Worm (Caenorhabditis elegans): ENCODE results near the gene ZK669.2.

ZK669.2 gene

ce11 chrII:7887295-7887694, 50.7 kb downstream of the ZK669.2 start (continued):
- no peak for TF ChIP-seq mdl-1 (tag; optimal IDR thresholded peaks at IDR 0.05)
- no peak for TF ChIP-seq ama-1 (optimal IDR thresholded peaks at IDR 0.05)
- TF ChIP-seq pax-3 (tag; optimal IDR thresholded peaks at IDR 0.05), result peak; percentile 50
- TF ChIP-seq nhr-47 (tag; optimal IDR thresholded peaks at IDR 0.05), result peak; percentile 70
- no peak for TF ChIP-seq alr-1 (tag; optimal IDR thresholded peaks at IDR 0.05; ENCODE audit: borderline replicate concordance)
- TF ChIP-seq snpc-4 (tag; optimal IDR thresholded peaks at IDR 0.05), result peak; percentile 28
- peak; percentile 22 for TF ChIP-seq sox-4 (tag; optimal IDR thresholded peaks at IDR 0.05)
- peak; percentile 37 for TF ChIP-seq swsn-7 (tag; optimal IDR thresholded peaks at IDR 0.05)
- TF ChIP-seq ceh-63 (GFP tag; optimal IDR thresholded peaks at IDR 0.05), result no peak
- TF ChIP-seq unc-130 (tag; optimal IDR thresholded peaks at IDR 0.05), result no peak
- TF ChIP-seq lin-39 (tag; optimal IDR thresholded peaks at IDR 0.05), result no peak
- no peak for TF ChIP-seq unc-30 (tag; optimal IDR thresholded peaks at IDR 0.05)
- no peak for TF ChIP-seq nhr-76 (tag; optimal IDR thresholded peaks at IDR 0.05)
- peak; percentile 83 for TF ChIP-seq nhr-71 (tag; optimal IDR thresholded peaks at IDR 0.05)
- TF ChIP-seq nhr-85 (tag), result no peak
- TF ChIP-seq nhr-19 (GFP tag; conservative IDR thresholded peaks at IDR 0.05), result no peak
- TF ChIP-seq tbx-2 (tag; optimal IDR thresholded peaks at IDR 0.05), result no peak
- no peak for TF ChIP-seq lin-15B (tag; optimal IDR thresholded peaks at IDR 0.05)
- no peak for TF ChIP-seq C04F5.9 (tag; optimal IDR thresholded peaks at IDR 0.05)
- no peak for TF ChIP-seq zag-1 (tag; optimal IDR thresholded peaks at IDR 0.05)
- TF ChIP-seq elt-3 (tag; optimal IDR thresholded peaks at IDR 0.05), result no peak
- no peak for TF ChIP-seq ztf-11 (tag; optimal IDR thresholded peaks at IDR 0.05)
- TF ChIP-seq lin-13 (GFP tag; optimal IDR thresholded peaks at IDR 0.05), result no peak
- peak in 1 of 2 experiments; percentile 38 for TF ChIP-seq lin-35 (GFP tag; optimal IDR thresholded peaks at IDR 0.05)
- TF ChIP-seq zip-4 (GFP tag; optimal IDR thresholded peaks at IDR 0.05), result peak; percentile 57
- TF ChIP-seq blmp-1 (tag; optimal IDR thresholded peaks at IDR 0.05), result peak; percentile 22
- TF ChIP-seq Y116A8C.19 (tag; optimal IDR thresholded peaks at IDR 0.05; ENCODE audit: borderline replicate concordance), result no peak
- peak; percentile 98 for TF ChIP-seq fkh-8 (tag; optimal IDR thresholded peaks at IDR 0.05)
- TF ChIP-seq ceh-8 (GFP tag; optimal IDR thresholded peaks at IDR 0.05), result no peak
- TF ChIP-seq hlh-17 (GFP tag; optimal IDR thresholded peaks at IDR 0.05; ENCODE audit: borderline replicate concordance), result no peak
- no peak for TF ChIP-seq mef-2 (tag; optimal IDR thresholded peaks at IDR 0.05)
- no peak for TF ChIP-seq aha-1 (tag; optimal IDR thresholded peaks at IDR 0.05)
- TF ChIP-seq ets-5 (GFP tag; IDR thresholded peaks at IDR 0.05), result no peak
- TF ChIP-seq fkh-4 (tag; optimal IDR thresholded peaks at IDR 0.05; ENCODE audit: borderline replicate concordance), result no peak
- TF ChIP-seq nhr-84 (tag; optimal IDR thresholded peaks at IDR 0.05), result no peak
- peak; percentile 67 for TF ChIP-seq jun-1 (tag; optimal IDR thresholded peaks at IDR 0.05)
- peak; percentile 54 for TF ChIP-seq nhr-20 (tag; optimal IDR thresholded peaks at IDR 0.05)
- peak; percentile 82 for TF ChIP-seq mep-1 (tag; optimal IDR thresholded peaks at IDR 0.05)
- no peak for TF ChIP-seq nhr-90 (tag; optimal IDR thresholded peaks at IDR 0.05; ENCODE audit: poor library complexity)
- peak; percentile 9 for TF ChIP-seq C16A3.4 (tag; optimal IDR thresholded peaks at IDR 0.05)
- peak; percentile 56 for TF ChIP-seq snu-23 (GFP tag; optimal IDR thresholded peaks at IDR 0.05)
- no peak for TF ChIP-seq ceh-88 (GFP tag; IDR thresholded peaks at IDR 0.05)
- no peak for TF ChIP-seq C34B4.2 (tag; optimal IDR thresholded peaks at IDR 0.05)
- TF ChIP-seq ceh-82 (tag; optimal IDR thresholded peaks at IDR 0.05), result peak in 2 of 3 experiments; percentile 9 to 63
- no peak for TF ChIP-seq grh-1 (GFP tag; IDR thresholded peaks at IDR 0.05)
- no peak for TF ChIP-seq nhr-12 (tag; optimal IDR thresholded peaks at IDR 0.05)
- TF ChIP-seq ztf-4 (tag; optimal IDR thresholded peaks at IDR 0.05), result peak; percentile 46
- TF ChIP-seq ceh-90 (tag; optimal IDR thresholded peaks at IDR 0.05), result no peak
- no peak for TF ChIP-seq mab-9 (GFP tag; IDR thresholded peaks at IDR 0.05)
- no peak for TF ChIP-seq elt-2 (tag; optimal IDR thresholded peaks at IDR 0.05)
- TF ChIP-seq dsc-1 (tag; optimal IDR thresholded peaks at IDR 0.05), result peak; percentile 16
- TF ChIP-seq tlp-1 (tag; optimal IDR thresholded peaks at IDR 0.05), result no peak
- no peak for TF ChIP-seq unc-62 (GFP tag; optimal IDR thresholded peaks at IDR 0.05)
